Worm (Caenorhabditis elegans) whole organism, L4/young adult: Measurements from ENCODE around the gene F52D10.4.

ENCODE experiments used
- W03F9.2 ChIP-seq: fragments of 150-350 bp; optimal IDR thresholded peaks from 2 replicates; lab custom pipeline; 2014; ENCODE audit warnings: missing biosample characterization, missing genetic modification characterization
- dao-5 ChIP-seq: sonication (generic microtip); optimal IDR thresholded peaks from 2 replicates; lab custom pipeline; 2016; ENCODE audit warnings: missing genotype, missing genetic modification characterization, moderate library complexity, missing compliant biosample characterization
- him-1 ChIP-seq: sonication (generic microtip); optimal IDR thresholded peaks from 2 replicates; lab custom pipeline; 2016; ENCODE audit warnings: missing genotype, missing genetic modification reagents, missing genetic modification characterization, missing compliant biosample characterization

F52D10.4 gene

ce11 chrX:11633278-11633677, 16.0 kb downstream of the F52D10.4 start:
- TF ChIP-seq dao-5 (tag; lab: Kevin White, UChicago), result no peak
- TF ChIP-seq him-1 (tag; lab: Kevin White, UChicago), result no peak
- no peak for TF ChIP-seq W03F9.2 (tag; lab: Kevin White, UChicago)

ce11 chrX:11637721-11638120, 20.5 kb downstream of the F52D10.4 start:
- TF ChIP-seq him-1 (tag; lab: Kevin White, UChicago) (no peak), dao-5 (tag; lab: Kevin White, UChicago) (no peak), W03F9.2 (tag; lab: Kevin White, UChicago) (no peak)

- TF ChIP-seq W03F9.2 (tag; lab: Kevin White, UChicago), result no peak
- TF ChIP-seq dao-5 (tag; lab: Kevin White, UChicago), result no peak
- no peak for TF ChIP-seq him-1 (tag; lab: Kevin White, UChicago)
Measured at ce11 chrX:11638987-11639386, 21.7 kb downstream of the F52D10.4 start.

ce11 chrX:11640463-11640995, 23.3 kb downstream of the F52D10.4 start:
- TF ChIP-seq dao-5 (tag; lab: Kevin White, UChicago), result no peak
- TF ChIP-seq W03F9.2 (tag; lab: Kevin White, UChicago), result no peak
- no peak for TF ChIP-seq him-1 (tag; lab: Kevin White, UChicago)

- no peak for TF ChIP-seq W03F9.2 (tag; lab: Kevin White, UChicago)
- no peak for TF ChIP-seq him-1 (tag; lab: Kevin White, UChicago)
- no peak for TF ChIP-seq dao-5 (tag; lab: Kevin White, UChicago)
Measured at ce11 chrX:11641562-11641961, 24.3 kb downstream of the F52D10.4 start.

ce11 chrX:11643767-11644235, 26.5 kb downstream of the F52D10.4 start, which contains the start of gene sto-4:
sto-4 (plus strand) TSS chrX:11644126.
- TF ChIP-seq him-1 (tag; lab: Kevin White, UChicago), result peak; percentile 81

ce11 chrX:11645517-11645916, 28.2 kb downstream of the F52D10.4 start:
- no peak for TF ChIP-seq him-1 (tag; lab: Kevin White, UChicago)
- no peak for TF ChIP-seq dao-5 (tag; lab: Kevin White, UChicago)
- no peak for TF ChIP-seq W03F9.2 (tag; lab: Kevin White, UChicago)

ce11 chrX:11647165-11647564, 29.9 kb downstream of the F52D10.4 start, which contains the start of gene T04F8.8:
T04F8.8 (plus strand) TSS chrX:11647465.
- TF ChIP-seq dao-5 (tag; lab: Kevin White, UChicago) (no peak), him-1 (tag; lab: Kevin White, UChicago) (no peak), W03F9.2 (tag; lab: Kevin White, UChicago) (no peak)

- TF ChIP-seq W03F9.2 (tag; lab: Kevin White, UChicago), result no peak
- no peak for TF ChIP-seq dao-5 (tag; lab: Kevin White, UChicago)
- no peak for TF ChIP-seq him-1 (tag; lab: Kevin White, UChicago)
Measured at ce11 chrX:11650751-11651150, 33.5 kb downstream of the F52D10.4 start, which contains the start of gene cutl-11. cutl-11 (minus strand) TSS chrX:11650851.

ce11 chrX:11656519-11657006, 39.3 kb downstream of the F52D10.4 start, which contains the start of gene T04F8.2:
T04F8.2 (minus strand) TSS chrX:11656569.
- TF ChIP-seq W03F9.2 (tag; lab: Kevin White, UChicago) (peak; percentile 65), dao-5 (tag; lab: Kevin White, UChicago) (no peak), him-1 (tag; lab: Kevin White, UChicago) (no peak)

ce11 chrX:11658331-11658730, 41.1 kb downstream of the F52D10.4 start, which contains the start of gene T04F8.3:
T04F8.3 (plus strand) TSS chrX:11658631.
- no peak for TF ChIP-seq dao-5 (tag; lab: Kevin White, UChicago)
- no peak for TF ChIP-seq W03F9.2 (tag; lab: Kevin White, UChicago)
- no peak for TF ChIP-seq him-1 (tag; lab: Kevin White, UChicago)

- TF ChIP-seq W03F9.2 (tag; lab: Kevin White, UChicago), result no peak
- TF ChIP-seq him-1 (tag; lab: Kevin White, UChicago), result no peak
- TF ChIP-seq dao-5 (tag; lab: Kevin White, UChicago), result no peak
Measured at ce11 chrX:11661625-11662024, 44.4 kb downstream of the F52D10.4 start, which contains the start of gene sfxn-1.5. sfxn-1.5 (minus strand) TSS chrX:11661660.

- TF ChIP-seq him-1 (tag; lab: Kevin White, UChicago) (no peak), W03F9.2 (tag; lab: Kevin White, UChicago) (no peak), dao-5 (tag; lab: Kevin White, UChicago) (no peak)
Measured at ce11 chrX:11662069-11662468, 44.8 kb downstream of the F52D10.4 start.

- TF ChIP-seq dao-5 (tag; lab: Kevin White, UChicago) (no peak), W03F9.2 (tag; lab: Kevin White, UChicago) (no peak)
Measured at ce11 chrX:11662557-11662956, 45.3 kb downstream of the F52D10.4 start.
